Worm (Caenorhabditis elegans) whole organism, young adult: ENCODE results near the gene F41G3.3.

ENCODE experiments used
- F22D6.2 ChIP-seq: sonication (generic microtip); optimal IDR thresholded peaks from 2 replicates; lab custom pipeline; 2016; ENCODE audit warnings: mild to moderate bottlenecking, missing genetic modification characterization, missing compliant biosample characterization
- F23B12.7 ChIP-seq: sonication (generic microtip); optimal IDR thresholded peaks from 2 replicates; lab custom pipeline; 2017; ENCODE audit warnings: missing genetic modification characterization, mild to moderate bottlenecking, missing compliant biosample characterization, antibody characterized with exemption, moderate library complexity; ENCODE audit not compliant: insufficient read depth
- F33H1.4 ChIP-seq: fragments of 200-800 bp; sonication (Bioruptor generic); IDR thresholded peaks from 2 replicates; pipeline ENCODE4 v1.3.6; 2022; ENCODE audit warnings: missing genetic modification reagents, missing genetic modification characterization, missing compliant biosample characterization
- F39B2.1 ChIP-seq: fragments of 200-800 bp; sonication (Bioruptor generic); IDR thresholded peaks from 2 replicates; pipeline ENCODE4 v1.3.6; 2022; ENCODE audit warnings: missing genetic modification reagents, missing genetic modification characterization, missing compliant biosample characterization
- F49E8.2 ChIP-seq: sonication (generic microtip); optimal IDR thresholded peaks from 3 replicates; lab custom pipeline; 2017; ENCODE audit warnings: missing genetic modification characterization, mild to moderate bottlenecking, missing compliant biosample characterization, antibody characterized with exemption, moderate library complexity; ENCODE audit not compliant: insufficient read depth
- F55B11.4 ChIP-seq: sonication (generic microtip); optimal IDR thresholded peaks from 2 replicates; lab custom pipeline; 2016; ENCODE audit warnings: missing compliant biosample characterization, missing genetic modification characterization, borderline replicate concordance; ENCODE audit not compliant: insufficient read depth
- F57A8.1 ChIP-seq: fragments of 200-800 bp; sonication (Bioruptor generic); optimal IDR thresholded peaks from 2 replicates; lab custom pipeline; 2018; ENCODE audit warnings: mild to moderate bottlenecking, missing genetic modification characterization, moderate library complexity, missing compliant biosample characterization
- T07F8.4 ChIP-seq: sonication (generic microtip); optimal IDR thresholded peaks from 2 replicates; lab custom pipeline; 2016; ENCODE audit warnings: mild to moderate bottlenecking, missing genetic modification characterization, moderate library complexity, missing compliant biosample characterization
- Y53F4B.3 ChIP-seq: fragments of 200-800 bp; sonication (Bioruptor generic); IDR thresholded peaks from 2 replicates; pipeline ENCODE4 v1.3.6; 2022; ENCODE audit warnings: missing genetic modification reagents, missing genetic modification characterization, missing compliant biosample characterization
- ZK185.1 ChIP-seq: sonication (generic microtip); optimal IDR thresholded peaks from 2 replicates; lab custom pipeline; 2016; ENCODE audit warnings: mild to moderate bottlenecking, missing genetic modification characterization, missing compliant biosample characterization; ENCODE audit not compliant: poor library complexity, severe bottlenecking
- ama-1 ChIP-seq, 3 experiments: fragments of 150-350 bp in 1 of 3; sonication (generic microtip) in 2 of 3; optimal IDR thresholded peaks; 2 replicates each; lab custom pipeline; 2014 to 2018; ENCODE audit warnings: missing biosample characterization in 2 of 3, missing genetic modification characterization in 2 of 3, missing genetic modification reagents in 2 of 3
- aptf-2 ChIP-seq: fragments of 200-800 bp; sonication (Bioruptor generic); conservative IDR thresholded peaks from 2 replicates; pipeline ENCODE4 v1.3.6; 2022; ENCODE audit warnings: missing genetic modification reagents, missing genetic modification characterization, missing compliant biosample characterization
- athp-1 ChIP-seq: sonication (generic microtip); optimal IDR thresholded peaks from 2 replicates; lab custom pipeline; 2017; ENCODE audit warnings: mild to moderate bottlenecking, missing genetic modification characterization, missing compliant biosample characterization
- attf-3 ChIP-seq: fragments of 200-800 bp; sonication (Bioruptor generic); conservative IDR thresholded peaks from 2 replicates; pipeline ENCODE4 v1.3.6; 2022; ENCODE audit warnings: missing genetic modification reagents, missing genetic modification characterization, missing compliant biosample characterization
- ceh-27 ChIP-seq: fragments of 200-800 bp; sonication (Bioruptor generic); optimal IDR thresholded peaks from 2 replicates; lab custom pipeline; 2018; ENCODE audit warnings: mild to moderate bottlenecking, missing genetic modification characterization, moderate library complexity, missing compliant biosample characterization
- ceh-40 ChIP-seq: fragments of 200-800 bp; sonication (Bioruptor generic); IDR thresholded peaks from 2 replicates; pipeline ENCODE4 v1.3.6; 2022; ENCODE audit warnings: missing genetic modification characterization, missing compliant biosample characterization
- ceh-58 ChIP-seq: fragments of 200-800 bp; sonication (Bioruptor generic); IDR thresholded peaks from 2 replicates; pipeline ENCODE4 v1.3.6; 2022; ENCODE audit warnings: missing genetic modification characterization, missing compliant biosample characterization
- die-1 ChIP-seq: sonication (generic microtip); optimal IDR thresholded peaks from 2 replicates; lab custom pipeline; 2016; ENCODE audit warnings: missing genotype, mild to moderate bottlenecking, missing genetic modification characterization, missing compliant biosample characterization
- ekl-4 ChIP-seq: fragments of 200-800 bp; sonication (Bioruptor generic); IDR thresholded peaks from 2 replicates; pipeline ENCODE4 v1.3.6; 2022; ENCODE audit warnings: missing genetic modification reagents, missing genetic modification characterization, missing compliant biosample characterization
- him-1 ChIP-seq: sonication (generic microtip); optimal IDR thresholded peaks from 2 replicates; lab custom pipeline; 2016; ENCODE audit warnings: missing genotype, missing genetic modification reagents, missing genetic modification characterization, missing compliant biosample characterization
- hlh-12 ChIP-seq: sonication (generic microtip); optimal IDR thresholded peaks from 2 replicates; lab custom pipeline; 2016; ENCODE audit warnings: missing genetic modification characterization, missing compliant biosample characterization
- hlh-26 ChIP-seq: fragments of 200-800 bp; sonication (Bioruptor generic); conservative IDR thresholded peaks from 2 replicates; pipeline ENCODE4 v1.3.6; 2022; ENCODE audit warnings: missing genetic modification reagents, missing genetic modification characterization, missing compliant biosample characterization
- hmg-1.2 ChIP-seq: fragments of 200-800 bp; sonication (Bioruptor generic); IDR thresholded peaks from 2 replicates; pipeline ENCODE4 v1.3.6; 2022; ENCODE audit warnings: missing genetic modification reagents, missing genetic modification characterization, missing compliant biosample characterization
- hmg-20 ChIP-seq: fragments of 200-800 bp; sonication (Bioruptor generic); IDR thresholded peaks from 2 replicates; pipeline ENCODE4 v1.3.6; 2022; ENCODE audit warnings: missing genetic modification reagents, missing genetic modification characterization, missing compliant biosample characterization
- hsf-1 ChIP-seq: fragments of 200-800 bp; sonication (Bioruptor generic); IDR thresholded peaks from 2 replicates; pipeline ENCODE4 v1.3.6; 2022; ENCODE audit warnings: missing genetic modification reagents, missing genetic modification characterization, missing compliant biosample characterization
- let-607 ChIP-seq, 2 experiments: fragments of 200-800 bp in 1 of 2; sonication (Bioruptor generic) in 1 of 2; sonication (generic microtip) in 1 of 2; optimal IDR thresholded peaks; 2 replicates each; lab custom pipeline; 2016 to 2018; ENCODE audit warnings: mild to moderate bottlenecking in 2 of 2, missing compliant biosample characterization in 2 of 2, missing genetic modification characterization in 2 of 2, moderate library complexity in 2 of 2, missing genotype in 1 of 2
- lin-54 ChIP-seq: fragments of 200-800 bp; sonication (Bioruptor generic); optimal IDR thresholded peaks from 2 replicates; lab custom pipeline; 2018; ENCODE audit warnings: mild to moderate bottlenecking, missing genetic modification characterization, missing compliant biosample characterization
- madf-3 ChIP-seq: fragments of 200-800 bp; sonication (Bioruptor generic); IDR thresholded peaks from 2 replicates; pipeline ENCODE4 v1.3.6; 2022; ENCODE audit warnings: missing genetic modification reagents, missing genetic modification characterization, missing compliant biosample characterization
- madf-6 ChIP-seq: fragments of 200-800 bp; sonication (Bioruptor generic); IDR thresholded peaks from 2 replicates; pipeline ENCODE4 v1.3.6; 2022; ENCODE audit warnings: missing genetic modification reagents, missing genetic modification characterization, missing compliant biosample characterization
- mcd-1 ChIP-seq: fragments of 200-800 bp; sonication (Bioruptor generic); IDR thresholded peaks from 2 replicates; pipeline ENCODE4 v1.3.6; 2022; ENCODE audit warnings: missing genetic modification reagents, missing genetic modification characterization, missing compliant biosample characterization
- mes-4 ChIP-seq: sonication (generic microtip); optimal IDR thresholded peaks from 2 replicates; lab custom pipeline; 2016; ENCODE audit warnings: missing genotype, missing genetic modification characterization, missing compliant biosample characterization
- nhr-120 ChIP-seq: fragments of 200-800 bp; sonication (Bioruptor generic); IDR thresholded peaks from 2 replicates; pipeline ENCODE4 v1.3.6; 2022; ENCODE audit warnings: missing genetic modification characterization, missing compliant biosample characterization
- nhr-80 ChIP-seq: sonication (generic microtip); optimal IDR thresholded peaks from 2 replicates; lab custom pipeline; 2016; ENCODE audit warnings: missing genetic modification characterization, missing compliant biosample characterization
- repo-1 ChIP-seq: sonication (generic microtip); optimal IDR thresholded peaks from 2 replicates; lab custom pipeline; 2017; ENCODE audit warnings: mild to moderate bottlenecking, missing genetic modification characterization, missing compliant biosample characterization
- snpc-1.3 ChIP-seq: sonication (generic microtip); optimal IDR thresholded peaks from 2 replicates; lab custom pipeline; 2017; ENCODE audit warnings: missing genetic modification characterization, mild to moderate bottlenecking, missing compliant biosample characterization, antibody characterized with exemption, moderate library complexity, missing genotype, missing genetic modification reagents; ENCODE audit not compliant: insufficient read depth
- sptf-2 ChIP-seq: fragments of 200-800 bp; sonication (Bioruptor generic); optimal IDR thresholded peaks from 2 replicates; lab custom pipeline; 2018; ENCODE audit warnings: mild to moderate bottlenecking, missing genetic modification characterization, missing compliant biosample characterization
- tbp1 ChIP-seq: fragments of 200-800 bp; sonication (Bioruptor generic); optimal IDR thresholded peaks from 2 replicates; lab custom pipeline; 2018; ENCODE audit warnings: mild to moderate bottlenecking, missing genetic modification characterization, missing compliant biosample characterization
- zim-3 ChIP-seq: sonication (generic microtip); optimal IDR thresholded peaks from 2 replicates; lab custom pipeline; 2017; ENCODE audit warnings: mild to moderate bottlenecking, missing genetic modification characterization, moderate library complexity, missing compliant biosample characterization

The F41G3.3 gene

DNA sequence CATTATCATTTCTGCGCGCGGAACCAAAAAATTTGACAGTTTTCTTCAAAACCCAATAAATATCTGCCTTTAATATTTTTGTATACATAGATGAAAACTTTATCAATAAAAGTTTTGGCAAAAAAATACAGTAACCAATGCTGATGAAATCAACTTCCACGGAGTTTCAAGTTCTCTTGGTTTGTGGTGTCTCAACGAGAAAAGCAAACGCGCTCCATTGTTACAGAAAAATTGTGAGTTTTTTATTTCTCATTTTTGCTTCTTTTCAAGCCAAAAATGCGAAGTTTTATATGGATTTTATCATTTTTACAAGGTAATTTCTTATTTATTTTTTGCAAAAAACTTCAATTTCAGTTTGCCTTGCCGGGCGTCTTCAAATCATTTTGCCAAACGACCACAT lies 21.7 kb upstream of the F41G3.3 start, which contains the start of gene T14B4.3 (continued):
- TF ChIP-seq nhr-120 = no peak
- TF ChIP-seq ZK185.1 = peak; percentile 24
- TF ChIP-seq nhr-80 = peak; percentile 26
- TF ChIP-seq F55B11.4 (tag; lab: Kevin White, UChicago) = no peak
- TF ChIP-seq ceh-58 (GFP tag; lab: Robert Waterston, UW) = no peak
- TF ChIP-seq T07F8.4 (tag; lab: Kevin White, UChicago) = no peak
- no peak for TF ChIP-seq lin-54 (GFP tag; lab: Kevin White, UChicago)
- no peak for TF ChIP-seq tbp1 (GFP tag; lab: Kevin White, UChicago)
- no peak for TF ChIP-seq die-1 (tag; lab: Kevin White, UChicago)
- no peak for TF ChIP-seq F22D6.2 (tag; lab: Kevin White, UChicago)
- TF ChIP-seq him-1 (tag; lab: Kevin White, UChicago) = no peak
- no peak for TF ChIP-seq hlh-12 (tag; lab: Kevin White, UChicago)
- TF ChIP-seq ceh-40 (GFP tag; lab: Robert Waterston, UW) = no peak
- TF ChIP-seq F39B2.1 (GFP tag; lab: Robert Waterston, UW) = no peak
- TF ChIP-seq snpc-1.3 (tag; lab: Kevin White, UChicago) = no peak
- peak; percentile 78 for TF ChIP-seq F23B12.7 (tag; lab: Kevin White, UChicago)
- TF ChIP-seq Y53F4B.3 (GFP tag; lab: Robert Waterston, UW) = no peak
- TF ChIP-seq sptf-2 (GFP tag; lab: Kevin White, UChicago) = no peak
- no peak for TF ChIP-seq F49E8.2
- TF ChIP-seq ama-1 (optimal IDR thresholded peaks at IDR 0.05; lab: Kevin White, UChicago) = no peak
- TF ChIP-seq ama-1 (GFP tag; optimal IDR thresholded peaks at IDR 0.05; lab: Kevin White, UChicago) = no peak
- TF ChIP-seq aptf-2 (GFP tag; lab: Robert Waterston, UW) = no peak
- TF ChIP-seq zim-3 (tag; lab: Kevin White, UChicago) = no peak
- no peak for TF ChIP-seq let-607 (tag; optimal IDR thresholded peaks at IDR 0.05; lab: Kevin White, UChicago)
- peak; percentile 53 for TF ChIP-seq ceh-27
- TF ChIP-seq attf-3 (GFP tag; lab: Robert Waterston, UW) = peak; percentile 56; the same call in 1 of the 2 replicates
- TF ChIP-seq F57A8.1 (GFP tag; lab: Kevin White, UChicago) = no peak
- TF ChIP-seq mes-4 (tag; lab: Kevin White, UChicago) = no peak

ce11 chrII:6736066-6736465 lies 20.3 kb upstream of the F41G3.3 start, which contains the start of gene mrps-18.C:
Gene mrps-18.C (plus strand): TSS chrII:6736203.
- TF ChIP-seq repo-1 (tag; lab: Kevin White, UChicago) = peak; percentile 36
- TF ChIP-seq madf-6 = peak; percentile 47
- 0 out of 2 replicates have a peak, but pooled peaks have one; percentile 27 for TF ChIP-seq hsf-1 (GFP tag; lab: Robert Waterston, UW)
- 0 out of 2 replicates have a peak, but pooled peaks have one; percentile 3 for TF ChIP-seq hmg-20 (GFP tag; lab: Robert Waterston, UW)
- TF ChIP-seq madf-3 (GFP tag; lab: Robert Waterston, UW) = 0 out of 2 replicates have a peak, but pooled peaks have one; percentile 7
- TF ChIP-seq hmg-1.2 (GFP tag; lab: Robert Waterston, UW) = 0 out of 2 replicates have a peak, but pooled peaks have one; percentile 15
- peak; percentile 56 for TF ChIP-seq ekl-4 (GFP tag; lab: Robert Waterston, UW)
- no peak for TF ChIP-seq F33H1.4
- peak; percentile 22 for TF ChIP-seq athp-1
- no peak for TF ChIP-seq ceh-58 (GFP tag; lab: Robert Waterston, UW)
- 0 out of 2 replicates have a peak, but pooled peaks have one; percentile 30 for TF ChIP-seq mcd-1
- no peak for TF ChIP-seq hlh-26 (GFP tag; lab: Robert Waterston, UW)
